Fruit fly (Drosophila melanogaster) whole organism, embryonic: Measurements from ENCODE around the gene smg.

ENCODE experiments used
- Adf1 ChIP-seq: fragments of 200-800 bp; sonication (Bioruptor generic); IDR thresholded peaks from 2 replicates; pipeline ENCODE4 v1.3.6; 2022; ENCODE audit warnings: missing biosample characterization, missing genetic modification characterization
- Bgb ChIP-seq: fragments of 200-800 bp; sonication (Bioruptor generic); IDR thresholded peaks from 2 replicates; pipeline ENCODE4 v1.3.6; 2022; ENCODE audit warnings: missing biosample characterization, missing genetic modification characterization; ENCODE audit not compliant: partially characterized antibody
- CG10366 ChIP-seq: fragments of 200-800 bp; sonication (Bioruptor generic); IDR thresholded peaks from 2 replicates; pipeline ENCODE4 v1.3.6; 2022; ENCODE audit warnings: missing biosample characterization, missing genetic modification characterization
- CG10543 ChIP-seq: fragments of 200-800 bp; sonication (Bioruptor generic); optimal IDR thresholded peaks from 3 replicates; lab custom pipeline; 2017; ENCODE audit warnings: missing biosample characterization, mild to moderate bottlenecking, missing genetic modification characterization, moderate library complexity
- CG10979 ChIP-seq: fragments of 200-800 bp; sonication (Bioruptor generic); optimal IDR thresholded peaks from 2 replicates; lab custom pipeline; 2018; ENCODE audit warnings: missing biosample characterization, mild to moderate bottlenecking, missing genetic modification characterization, moderate library complexity
- CG11456 ChIP-seq: fragments of 200-800 bp; sonication (Bioruptor generic); IDR thresholded peaks from 3 replicates; pipeline ENCODE4 v1.3.6; 2022; ENCODE audit warnings: missing biosample characterization, missing genetic modification characterization
- CG13123 ChIP-seq: fragments of 200-800 bp; sonication (Bioruptor generic); optimal IDR thresholded peaks from 2 replicates; lab custom pipeline; 2016; ENCODE audit warnings: missing biosample characterization, missing genetic modification characterization
- CG17361 ChIP-seq: fragments of 200-800 bp; sonication (Bioruptor generic); IDR thresholded peaks from 3 replicates; pipeline ENCODE4 v1.3.6; 2022; ENCODE audit warnings: missing biosample characterization, missing genetic modification characterization
- CG17385 ChIP-seq: fragments of 200-800 bp; sonication (Bioruptor generic); optimal IDR thresholded peaks from 3 replicates; lab custom pipeline; 2018; ENCODE audit warnings: missing biosample characterization, mild to moderate bottlenecking, missing genetic modification characterization
- CG18262 ChIP-seq: fragments of 200-800 bp; optimal IDR thresholded peaks from 3 replicates; lab custom pipeline; 2019; ENCODE audit warnings: missing biosample characterization, mild to moderate bottlenecking, missing genetic modification characterization, moderate library complexity
- CG18619 ChIP-seq: fragments of 200-800 bp; sonication (Bioruptor generic); optimal IDR thresholded peaks from 3 replicates; lab custom pipeline; 2017; ENCODE audit warnings: missing biosample characterization, mild to moderate bottlenecking, missing genetic modification characterization
- CG2712 ChIP-seq: fragments of 200-800 bp; optimal IDR thresholded peaks from 3 replicates; lab custom pipeline; 2019; ENCODE audit warnings: missing biosample characterization, mild to moderate bottlenecking, missing genetic modification characterization, moderate library complexity
- CG30403 ChIP-seq: fragments of 200-800 bp; sonication (Bioruptor generic); optimal IDR thresholded peaks from 3 replicates; lab custom pipeline; 2016; ENCODE audit warnings: missing biosample characterization, missing genetic modification characterization
- CG31365 ChIP-seq: fragments of 200-800 bp; sonication (Bioruptor generic); optimal IDR thresholded peaks from 2 replicates; lab custom pipeline; 2018; ENCODE audit warnings: missing biosample characterization, mild to moderate bottlenecking, missing genetic modification characterization
- CG4282 ChIP-seq: fragments of 200-800 bp; sonication (Bioruptor generic); optimal IDR thresholded peaks from 2 replicates; lab custom pipeline; 2016; ENCODE audit warnings: missing biosample characterization, missing genetic modification characterization
- CG43689 ChIP-seq: fragments of 200-800 bp; sonication (Bioruptor generic); IDR thresholded peaks from 2 replicates; pipeline ENCODE4 v1.3.6; 2022; ENCODE audit warnings: missing biosample characterization, missing genetic modification characterization
- CG4707 ChIP-seq: fragments of 200-800 bp; sonication (Bioruptor generic); optimal IDR thresholded peaks from 2 replicates; lab custom pipeline; 2018; ENCODE audit warnings: missing biosample characterization, mild to moderate bottlenecking, missing genetic modification characterization, moderate library complexity
- CG4820 ChIP-seq: fragments of 200-800 bp; sonication (Bioruptor generic); optimal IDR thresholded peaks from 3 replicates; lab custom pipeline; 2016; ENCODE audit warnings: missing biosample characterization, missing genetic modification characterization
- CG6791 ChIP-seq: fragments of 200-800 bp; sonication (Bioruptor generic); IDR thresholded peaks from 3 replicates; pipeline ENCODE4 v1.3.6; 2022; ENCODE audit warnings: missing biosample characterization, missing genetic modification characterization; ENCODE audit not compliant: partially characterized antibody
- CG8089 ChIP-seq: fragments of 200-800 bp; sonication (Bioruptor generic); optimal IDR thresholded peaks from 3 replicates; lab custom pipeline; 2016; ENCODE audit warnings: missing biosample characterization, missing genetic modification characterization
- CG8290 ChIP-seq, 3 experiments: fragments of 200-800 bp; sonication (Bioruptor generic); optimal IDR thresholded peaks; 2 replicates each; lab custom pipeline; 2016 to 2019; ENCODE audit warnings: missing biosample characterization in 3 of 3, missing genetic modification characterization in 3 of 3, mild to moderate bottlenecking in 2 of 3, moderate library complexity in 1 of 3
- CG9932 ChIP-seq: fragments of 200-800 bp; sonication (Bioruptor generic); IDR thresholded peaks from 2 replicates; pipeline ENCODE4 v1.3.6; 2022; ENCODE audit warnings: missing biosample characterization, missing genetic modification characterization
- HHEX ChIP-seq: fragments of 200-800 bp; sonication (Bioruptor generic); optimal IDR thresholded peaks from 3 replicates; lab custom pipeline; 2017; ENCODE audit warnings: missing biosample characterization, mild to moderate bottlenecking, missing genetic modification characterization, missing genetic modification reagents
- HmgD ChIP-seq: fragments of 200-800 bp; sonication (Bioruptor generic); optimal IDR thresholded peaks from 3 replicates; lab custom pipeline; 2016; ENCODE audit warnings: missing biosample characterization, missing genetic modification characterization
- Lpt ChIP-seq: fragments of >200 bp; optimal IDR thresholded peaks from 2 replicates; lab custom pipeline; 2018; ENCODE audit warnings: missing biosample characterization, missing genetic modification characterization
- NC2α ChIP-seq: fragments of 200-800 bp; sonication (Bioruptor generic); optimal IDR thresholded peaks from 2 replicates; lab custom pipeline; 2016; ENCODE audit warnings: missing biosample characterization, missing genetic modification characterization
- NC2β ChIP-seq: fragments of 200-800 bp; sonication (Bioruptor generic); optimal IDR thresholded peaks from 2 replicates; lab custom pipeline; 2016; ENCODE audit warnings: missing biosample characterization, missing genetic modification characterization
- Opbp ChIP-seq: fragments of 200-800 bp; sonication (Bioruptor generic); IDR thresholded peaks from 3 replicates; pipeline ENCODE4 v1.3.6; 2022; ENCODE audit warnings: missing biosample characterization, missing genetic modification characterization; ENCODE audit not compliant: partially characterized antibody
- Ptx1 ChIP-seq: fragments of 200-800 bp; sonication (Bioruptor generic); IDR thresholded peaks from 2 replicates; pipeline ENCODE4 v1.3.6; 2022; ENCODE audit warnings: missing biosample characterization, missing genetic modification characterization
- Rfx ChIP-seq: fragments of 200-800 bp; sonication (Bioruptor generic); IDR thresholded peaks from 2 replicates; pipeline ENCODE4 v1.3.6; 2022; ENCODE audit warnings: missing biosample characterization, missing genetic modification characterization
- Rx ChIP-seq: fragments of 200-800 bp; sonication (Bioruptor generic); IDR thresholded peaks from 2 replicates; pipeline ENCODE4 v1.3.6; 2022; ENCODE audit warnings: missing biosample characterization, missing genetic modification characterization
- btn ChIP-seq: fragments of 200-800 bp; sonication (Bioruptor generic); optimal IDR thresholded peaks from 2 replicates; lab custom pipeline; 2016; ENCODE audit warnings: missing biosample characterization, missing genetic modification characterization
- chn ChIP-seq: fragments of 200-800 bp; sonication (Bioruptor generic); optimal IDR thresholded peaks from 2 replicates; lab custom pipeline; 2016; ENCODE audit warnings: missing biosample characterization, missing genetic modification characterization
- da ChIP-seq: fragments of 200-800 bp; sonication (Bioruptor generic); optimal IDR thresholded peaks from 2 replicates; lab custom pipeline; 2016; ENCODE audit warnings: missing biosample characterization, missing genetic modification characterization
- disco-r ChIP-seq: fragments of 200-800 bp; sonication (Bioruptor generic); optimal IDR thresholded peaks from 2 replicates; lab custom pipeline; 2016; ENCODE audit warnings: missing biosample characterization, missing genetic modification characterization
- fd3F ChIP-seq: fragments of 200-800 bp; sonication (Bioruptor generic); optimal IDR thresholded peaks from 2 replicates; lab custom pipeline; 2018; ENCODE audit warnings: missing biosample characterization, mild to moderate bottlenecking, missing genetic modification characterization, moderate library complexity
- ftz-f1 ChIP-seq: fragments of 200-800 bp; sonication (Bioruptor generic); optimal IDR thresholded peaks from 2 replicates; lab custom pipeline; 2016; ENCODE audit warnings: missing biosample characterization, missing genetic modification characterization
- gcm ChIP-seq: fragments of 200-800 bp; sonication (Bioruptor generic); optimal IDR thresholded peaks from 2 replicates; lab custom pipeline; 2019; ENCODE audit warnings: missing biosample characterization, mild to moderate bottlenecking, missing genetic modification characterization, moderate library complexity
- hb ChIP-seq: fragments of 200-800 bp; sonication (Bioruptor generic); IDR thresholded peaks from 3 replicates; pipeline ENCODE4 v1.3.6; 2022; ENCODE audit warnings: missing biosample characterization, missing genetic modification characterization; ENCODE audit not compliant: partially characterized antibody
- hth ChIP-seq: fragments of >200 bp; optimal IDR thresholded peaks from 2 replicates; lab custom pipeline; 2017; ENCODE audit warnings: inconsistent platforms
- jigr1 ChIP-seq: fragments of 200-800 bp; sonication (Bioruptor generic); IDR thresholded peaks from 3 replicates; pipeline ENCODE4 v1.3.6; 2022; ENCODE audit warnings: missing biosample characterization, missing genetic modification characterization
- lab ChIP-seq: fragments of 200-800 bp; sonication (Bioruptor generic); optimal IDR thresholded peaks from 3 replicates; lab custom pipeline; 2017; ENCODE audit warnings: missing biosample characterization, missing genetic modification characterization, mild to moderate bottlenecking, moderate library complexity, missing genetic modification reagents
- phol ChIP-seq: fragments of 200-800 bp; sonication (Bioruptor generic); optimal IDR thresholded peaks from 3 replicates; lab custom pipeline; 2018; ENCODE audit warnings: missing biosample characterization, mild to moderate bottlenecking, missing genetic modification characterization, moderate library complexity
- pnt ChIP-seq: fragments of 200-800 bp; sonication (Bioruptor generic); optimal IDR thresholded peaks from 3 replicates; lab custom pipeline; 2016; ENCODE audit warnings: missing biosample characterization, missing genetic modification characterization
- ro ChIP-seq: fragments of 200-800 bp; sonication (Bioruptor generic); IDR thresholded peaks from 2 replicates; pipeline ENCODE4 v1.3.6; 2022; ENCODE audit warnings: missing biosample characterization, missing genetic modification characterization
- so ChIP-seq: fragments of 200-800 bp; sonication (Bioruptor generic); IDR thresholded peaks from 3 replicates; pipeline ENCODE4 v1.3.6; 2022; ENCODE audit warnings: missing biosample characterization, missing genetic modification characterization
- stwl ChIP-seq: fragments of 200-800 bp; sonication (Bioruptor generic); optimal IDR thresholded peaks from 3 replicates; lab custom pipeline; 2018; ENCODE audit warnings: missing biosample characterization, mild to moderate bottlenecking, missing genetic modification characterization, moderate library complexity
- trem ChIP-seq: fragments of 200-800 bp; optimal IDR thresholded peaks from 3 replicates; lab custom pipeline; 2019; ENCODE audit warnings: missing biosample characterization, mild to moderate bottlenecking, missing genetic modification characterization, moderate library complexity

The smg gene

DNA sequence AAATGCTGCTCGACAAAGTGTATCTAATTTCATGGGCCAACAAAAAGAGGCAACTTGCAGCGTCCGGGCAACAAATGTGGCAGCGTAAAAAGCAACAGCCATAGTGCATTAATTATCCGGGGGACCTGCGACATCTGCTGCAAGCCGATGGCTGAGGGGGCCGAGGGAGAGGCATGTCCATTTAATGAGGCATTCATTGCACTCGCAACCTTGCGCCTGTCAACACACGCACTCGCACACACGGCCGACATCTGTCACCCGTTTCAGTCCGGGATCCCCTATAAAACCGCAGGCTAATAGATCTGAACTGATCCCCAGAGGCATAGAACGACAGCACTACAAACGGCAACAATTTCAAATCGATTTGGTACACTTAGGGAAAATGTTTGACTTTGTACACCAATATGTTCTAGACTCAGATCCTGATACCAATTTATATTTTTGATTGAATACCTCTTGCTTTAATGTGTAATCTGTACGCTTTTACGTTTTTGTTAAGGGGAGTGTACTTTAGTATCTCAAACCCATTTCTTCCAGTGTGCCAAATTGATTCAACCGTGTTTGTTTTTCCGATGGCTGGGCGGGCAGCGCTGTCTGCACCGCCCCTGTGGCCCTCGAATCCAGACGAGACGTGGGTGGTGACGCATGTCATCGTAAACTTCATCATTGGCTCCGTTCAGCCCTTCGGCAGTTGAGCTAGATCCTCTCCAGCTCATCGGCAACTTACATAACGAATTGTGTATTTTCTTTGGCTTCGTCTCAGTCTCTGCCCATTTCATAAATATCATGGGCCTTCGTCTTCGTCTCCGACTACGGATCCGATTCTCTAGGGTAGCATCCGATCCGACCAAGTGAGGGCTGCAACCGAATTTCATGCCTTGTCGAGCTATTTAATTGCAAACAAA, 13.9 kb upstream of the smg start (continued):
- TF ChIP-seq CG4282 (GFP tag; lab: Kevin White, UChicago) (no peak), phol (tag; lab: Kevin White, UChicago) (peak; percentile 82), Lpt (GFP tag; lab: Kevin White, UChicago) (no peak), CG43689 (GFP tag; lab: Robert Waterston, UW) (peak; percentile 49; the same call in 1 of the 2 replicates), CG18262 (peak; percentile 88), CG17385 (GFP tag; lab: Kevin White, UChicago) (peak; percentile 36), hb (no peak), btn (GFP tag; lab: Kevin White, UChicago) (peak; percentile 72), CG4820 (GFP tag; lab: Kevin White, UChicago) (peak; percentile 77), Rfx (GFP tag; lab: Robert Waterston, UW) (peak; percentile 46; the same call in 1 of the 2 replicates), Opbp (GFP tag; lab: Robert Waterston, UW) (no peak), NC2β (GFP tag; lab: Kevin White, UChicago) (peak; percentile 68), CG2712 (tag; lab: Kevin White, UChicago) (peak; percentile 91), Bgb (no peak), CG17361 (GFP tag; lab: Robert Waterston, UW) (peak; percentile 74; the same call in 2 of the 3 replicates), chn (GFP tag; lab: Kevin White, UChicago) (peak; percentile 70), ro (GFP tag; lab: Robert Waterston, UW) (peak; percentile 68; the same call in 1 of the 2 replicates), trem (peak; percentile 78), da (peak; percentile 40), jigr1 (GFP tag; lab: Robert Waterston, UW) (peak; percentile 59; the same call in 1 of the 3 replicates), HHEX (GFP tag; lab: Kevin White, UChicago) (peak; percentile 38), so (no peak), fd3F (no peak), CG10366 (peak; percentile 67), hth (lab: Kevin White, UChicago) (peak; percentile 48), CG8290 (GFP tag; optimal IDR thresholded peaks at IDR 0.05; lab: Kevin White, UChicago) (peak; percentile 92), CG8290 (tag; optimal IDR thresholded peaks at IDR 0.05; lab: Kevin White, UChicago) (no peak), CG30403 (GFP tag; lab: Kevin White, UChicago) (peak; percentile 66), CG6791 (GFP tag; lab: Robert Waterston, UW) (no peak), HmgD (GFP tag; lab: Kevin White, UChicago) (peak; percentile 31), CG31365 (tag; lab: Kevin White, UChicago) (no peak), CG11456 (GFP tag; lab: Robert Waterston, UW) (peak; percentile 68; the same call in 2 of the 3 replicates), NC2α (peak; percentile 51)

DNA sequence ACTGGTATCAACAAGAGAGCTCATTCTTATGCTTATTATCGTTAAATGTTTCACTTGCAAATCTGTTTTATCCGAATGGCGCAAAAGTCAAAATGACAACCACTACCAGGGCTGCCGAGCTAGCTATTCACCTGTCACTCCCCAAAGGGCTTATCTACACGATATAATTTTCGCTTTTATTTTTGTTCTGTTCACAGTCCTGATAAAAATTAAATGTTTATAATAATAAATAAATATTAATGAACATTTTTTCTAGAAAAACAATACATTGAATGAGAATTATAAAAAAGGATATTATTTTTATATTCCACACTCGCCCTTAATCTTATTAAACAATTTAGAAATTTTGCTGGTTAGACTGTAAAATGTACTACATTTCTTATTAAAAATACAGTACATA, 11.9 kb upstream of the smg start, which contains the start of gene CG5194:
Gene CG5194 (minus strand): TSS at position 101 of the 400 bp plus-strand sequence.
- TF ChIP-seq lab (GFP tag; lab: Kevin White, UChicago) (no peak), CG9932 (GFP tag; lab: Robert Waterston, UW) (no peak)

DNA sequence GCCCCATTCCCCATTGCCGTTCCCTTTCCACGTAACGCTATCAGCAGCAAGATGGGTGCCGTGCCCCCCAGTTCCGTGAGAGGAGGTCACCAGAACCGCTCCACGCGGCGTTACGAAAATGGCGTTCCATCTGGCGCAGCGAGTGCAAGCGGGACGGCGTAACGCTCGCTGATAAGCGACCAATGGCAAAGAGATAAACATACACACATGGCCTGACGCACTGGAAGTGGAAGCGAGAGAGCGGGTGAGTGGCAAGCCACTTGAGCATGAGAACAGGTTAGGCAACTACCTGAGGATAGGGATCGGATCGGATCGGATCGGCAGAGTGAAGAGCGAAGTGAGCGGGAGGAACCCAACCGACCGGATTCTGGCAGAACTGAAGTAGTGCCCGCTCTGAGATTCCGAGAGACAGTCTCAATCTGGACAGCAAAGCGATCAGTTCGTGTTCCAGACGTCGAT, 7.0 kb upstream of the smg start, which contains the start of gene Doc3:
Gene Doc3 (plus strand): TSS at position 409 of the 459 bp plus-strand sequence.
- TF ChIP-seq CG10979 (no peak), stwl (no peak), CG18619 (no peak), disco-r (no peak), Ptx1 (no peak), Rx (GFP tag; lab: Robert Waterston, UW) (no peak), CG18262 (no peak), CG10543 (GFP tag; lab: Kevin White, UChicago) (peak; percentile 70), ftz-f1 (GFP tag; lab: Kevin White, UChicago) (peak; percentile 85), CG4707 (GFP tag; lab: Kevin White, UChicago) (no peak), CG13123 (GFP tag; lab: Kevin White, UChicago) (no peak), gcm (GFP tag; lab: Kevin White, UChicago) (peak; percentile 11), Adf1 (GFP tag; lab: Robert Waterston, UW) (peak; percentile 52; the same call in 1 of the 2 replicates), pnt (GFP tag; lab: Kevin White, UChicago) (no peak), CG8089 (GFP tag; lab: Kevin White, UChicago) (no peak)
